ENCODE assay signal across 3 fruit fly cellular contexts in genomic region chr3L:2552116-2552843, dm6.
TF ChIP-seq lines count a peak whose summit lies in the region.

No protein-coding gene starts in this region.

TF ChIP-seq in whole organism, embryonic, 481 proteins besides CTCF, POLR2A, EP300 and RAD21 (continued from another document and continues in another):
- peak; percentile 23 for TF ChIP-seq Dek (tag; optimal IDR thresholded peaks at IDR 0.05; lab: Kevin White, UChicago)
- peak; percentile 48 for TF ChIP-seq jing (GFP tag; optimal IDR thresholded peaks at IDR 0.05; lab: Kevin White, UChicago)
- peak; percentile 66 for TF ChIP-seq Asciz (GFP tag; optimal IDR thresholded peaks at IDR 0.05; lab: Kevin White, UChicago)
- TF ChIP-seq CG10147 (GFP tag; optimal IDR thresholded peaks at IDR 0.05; lab: Kevin White, UChicago): peak; percentile 30
- TF ChIP-seq CG33213 (GFP tag; optimal IDR thresholded peaks at IDR 0.05; lab: Kevin White, UChicago): peak; percentile 46
- TF ChIP-seq HLHmδ (GFP tag; optimal IDR thresholded peaks at IDR 0.05; lab: Kevin White, UChicago): no peak
- TF ChIP-seq CG7271 (tag; optimal IDR thresholded peaks at IDR 0.05; lab: Kevin White, UChicago): no peak
- TF ChIP-seq en (GFP tag; optimal IDR thresholded peaks at IDR 0.05; lab: Kevin White, UChicago): no peak
- peak; percentile 73 for TF ChIP-seq lab (GFP tag; optimal IDR thresholded peaks at IDR 0.05; lab: Kevin White, UChicago)
- TF ChIP-seq Camta (GFP tag; optimal IDR thresholded peaks at IDR 0.05; lab: Kevin White, UChicago): peak; percentile 65
- no peak for TF ChIP-seq tna (GFP tag; IDR thresholded peaks at IDR 0.05; lab: Robert Waterston, UW; ENCODE audit: partially characterized antibody)
- TF ChIP-seq Hsf (GFP tag; optimal IDR thresholded peaks at IDR 0.05; lab: Kevin White, UChicago): peak; percentile 64
- TF ChIP-seq bsh (GFP tag; optimal IDR thresholded peaks at IDR 0.05; lab: Kevin White, UChicago): peak; percentile 52 to 87
- peak; percentile 46 for TF ChIP-seq Nf-YB (GFP tag; optimal IDR thresholded peaks at IDR 0.05; lab: Kevin White, UChicago)
- TF ChIP-seq CG2678 (tag; optimal IDR thresholded peaks at IDR 0.05; lab: Kevin White, UChicago): peak; percentile 74
- TF ChIP-seq CG10431 (GFP tag; optimal IDR thresholded peaks at IDR 0.05; lab: Kevin White, UChicago): peak; percentile 50
- TF ChIP-seq chn (GFP tag; optimal IDR thresholded peaks at IDR 0.05; lab: Kevin White, UChicago): peak; percentile 70
- TF ChIP-seq slp2 (GFP tag; optimal IDR thresholded peaks at IDR 0.05; lab: Kevin White, UChicago): peak; percentile 54
- peak; percentile 54 for TF ChIP-seq ewg (GFP tag; optimal IDR thresholded peaks at IDR 0.05; lab: Kevin White, UChicago)
- TF ChIP-seq CG18764 (GFP tag; optimal IDR thresholded peaks at IDR 0.05; lab: Kevin White, UChicago): peak; percentile 22
- no peak for TF ChIP-seq H15 (GFP tag; IDR thresholded peaks at IDR 0.05; lab: Robert Waterston, UW)
- peak; percentile 52 for TF ChIP-seq Rfx (GFP tag; IDR thresholded peaks at IDR 0.05; lab: Robert Waterston, UW)
- TF ChIP-seq Nf-YA (GFP tag; IDR thresholded peaks at IDR 0.05; lab: Robert Waterston, UW): 0 out of 2 replicates have a peak, but pooled peaks have one; percentile 36
- TF ChIP-seq mirr (GFP tag; optimal IDR thresholded peaks at IDR 0.05; lab: Kevin White, UChicago): no peak
- peak; percentile 78 for TF ChIP-seq CG9727 (GFP tag; optimal IDR thresholded peaks at IDR 0.05; lab: Kevin White, UChicago)
- TF ChIP-seq phol (tag; optimal IDR thresholded peaks at IDR 0.05; lab: Kevin White, UChicago): peak; percentile 78
- TF ChIP-seq CG2712 (tag; optimal IDR thresholded peaks at IDR 0.05; lab: Kevin White, UChicago): peak; percentile 87
- TF ChIP-seq CG43689 (GFP tag; IDR thresholded peaks at IDR 0.05; lab: Robert Waterston, UW): no peak
- TF ChIP-seq CG5180 (GFP tag; optimal IDR thresholded peaks at IDR 0.05; lab: Kevin White, UChicago): peak; percentile 6
- no peak for TF ChIP-seq odd (GFP tag; optimal IDR thresholded peaks at IDR 0.05; lab: Kevin White, UChicago)
- peak; percentile 87 for TF ChIP-seq dmrt11E (tag; optimal IDR thresholded peaks at IDR 0.05; lab: Kevin White, UChicago)
- no peak for TF ChIP-seq CG10565 (GFP tag; optimal IDR thresholded peaks at IDR 0.05; lab: Kevin White, UChicago)
- peak; percentile 52 for TF ChIP-seq esg (GFP tag; conservative IDR thresholded peaks at IDR 0.05; lab: Robert Waterston, UW)
- peak; percentile 34 for TF ChIP-seq pho (GFP tag; optimal IDR thresholded peaks at IDR 0.05; lab: Kevin White, UChicago)
- TF ChIP-seq br (optimal IDR thresholded peaks at IDR 0.05; lab: Kevin White, UChicago): no peak
- TF ChIP-seq tio (GFP tag; optimal IDR thresholded peaks at IDR 0.05; lab: Kevin White, UChicago): peak; percentile 61
- no peak for TF ChIP-seq gsb (GFP tag; IDR thresholded peaks at IDR 0.05; lab: Robert Waterston, UW)
- TF ChIP-seq ems (GFP tag; optimal IDR thresholded peaks at IDR 0.05; lab: Kevin White, UChicago): peak; percentile 59
- peak; percentile 45 for TF ChIP-seq Ets97D (GFP tag; optimal IDR thresholded peaks at IDR 0.05; lab: Kevin White, UChicago)
- no peak for TF ChIP-seq corto (GFP tag; optimal IDR thresholded peaks at IDR 0.05; lab: Kevin White, UChicago)
- peak; percentile 5 for TF ChIP-seq sqz (GFP tag; optimal IDR thresholded peaks at IDR 0.05; lab: Kevin White, UChicago)
- TF ChIP-seq CG3407 (GFP tag; optimal IDR thresholded peaks at IDR 0.05; lab: Kevin White, UChicago): peak; percentile 40
- TF ChIP-seq fu2 (GFP tag; optimal IDR thresholded peaks at IDR 0.05; lab: Kevin White, UChicago): no peak

TF ChIP-seq in whole organism, prepupa, 60 proteins besides CTCF, POLR2A, EP300 and RAD21 (continued from another document):
- TF ChIP-seq Sox102F (GFP tag; optimal IDR thresholded peaks at IDR 0.05; lab: Kevin White, UChicago): peak; percentile 96
- TF ChIP-seq cyc (GFP tag; optimal IDR thresholded peaks at IDR 0.05; lab: Kevin White, UChicago): peak; percentile 94
- peak; percentile 95 for TF ChIP-seq CG31627 (GFP tag; optimal IDR thresholded peaks at IDR 0.05; lab: Kevin White, UChicago)
- peak; percentile 82 for TF ChIP-seq fd85E (GFP tag; optimal IDR thresholded peaks at IDR 0.05; lab: Kevin White, UChicago)
- peak; percentile 67 for TF ChIP-seq CG8119 (GFP tag; IDR thresholded peaks at IDR 0.05; lab: Robert Waterston, UW)
- TF ChIP-seq Ets21C (GFP tag; optimal IDR thresholded peaks at IDR 0.05; lab: Kevin White, UChicago): peak; percentile 88
- TF ChIP-seq fkh (GFP tag; optimal IDR thresholded peaks at IDR 0.05; lab: Kevin White, UChicago): no peak
- peak; percentile 74 for TF ChIP-seq CG6854 (GFP tag; optimal IDR thresholded peaks at IDR 0.05; lab: Kevin White, UChicago)
- peak; percentile 96 for TF ChIP-seq topi (GFP tag; optimal IDR thresholded peaks at IDR 0.05; lab: Kevin White, UChicago)
- TF ChIP-seq vri (GFP tag; optimal IDR thresholded peaks at IDR 0.05; lab: Kevin White, UChicago): peak; percentile 77
- TF ChIP-seq acj6 (GFP tag; optimal IDR thresholded peaks at IDR 0.05; lab: Kevin White, UChicago): peak; percentile 92
- TF ChIP-seq Ets96B (tag; optimal IDR thresholded peaks at IDR 0.05; lab: Kevin White, UChicago): peak; percentile 97
- TF ChIP-seq CG6163 (GFP tag; IDR thresholded peaks at IDR 0.05; lab: Robert Waterston, UW): peak; percentile 96
- TF ChIP-seq dac (GFP tag; optimal IDR thresholded peaks at IDR 0.05; lab: Kevin White, UChicago): no peak
- peak; percentile 96 for TF ChIP-seq pdm3 (GFP tag; optimal IDR thresholded peaks at IDR 0.05; lab: Kevin White, UChicago)
- TF ChIP-seq esn (GFP tag; optimal IDR thresholded peaks at IDR 0.05; lab: Kevin White, UChicago): peak; percentile 96
- TF ChIP-seq OdsH (GFP tag; optimal IDR thresholded peaks at IDR 0.05; lab: Kevin White, UChicago): peak; percentile 91
- peak; percentile 91 for TF ChIP-seq CG6808 (GFP tag; optimal IDR thresholded peaks at IDR 0.05; lab: Kevin White, UChicago)
- TF ChIP-seq Hr38 (GFP tag; optimal IDR thresholded peaks at IDR 0.05; lab: Kevin White, UChicago): no peak
- TF ChIP-seq CG11294 (GFP tag; IDR thresholded peaks at IDR 0.05; lab: Robert Waterston, UW): peak; percentile 19; the same call in 1 of the 2 replicates
- TF ChIP-seq CG8319 (GFP tag; optimal IDR thresholded peaks at IDR 0.05; lab: Kevin White, UChicago): peak; percentile 91
- TF ChIP-seq Lpt (GFP tag; optimal IDR thresholded peaks at IDR 0.05; lab: Kevin White, UChicago): peak; percentile 65
- peak; percentile 94 for TF ChIP-seq CG6792 (GFP tag; optimal IDR thresholded peaks at IDR 0.05; lab: Kevin White, UChicago)
- TF ChIP-seq CG3919 (GFP tag; optimal IDR thresholded peaks at IDR 0.05; lab: Kevin White, UChicago): peak; percentile 96
- TF ChIP-seq Sox14 (GFP tag; optimal IDR thresholded peaks at IDR 0.05; lab: Kevin White, UChicago): peak; percentile 98
- peak; percentile 97 for TF ChIP-seq CG10669 (GFP tag; optimal IDR thresholded peaks at IDR 0.05; lab: Kevin White, UChicago)
- TF ChIP-seq Sox15 (GFP tag; optimal IDR thresholded peaks at IDR 0.05; lab: Kevin White, UChicago): peak; percentile 92
- peak; percentile 93 for TF ChIP-seq CG9139 (GFP tag; optimal IDR thresholded peaks at IDR 0.05; lab: Kevin White, UChicago)
- peak; percentile 93 for TF ChIP-seq Eip75B (GFP tag; optimal IDR thresholded peaks at IDR 0.05; lab: Kevin White, UChicago)
- peak; percentile 93 for TF ChIP-seq CG7368 (GFP tag; optimal IDR thresholded peaks at IDR 0.05; lab: Kevin White, UChicago)
- peak; percentile 74 for TF ChIP-seq CG32006 (GFP tag; optimal IDR thresholded peaks at IDR 0.05; lab: Kevin White, UChicago)
- TF ChIP-seq achi (GFP tag; optimal IDR thresholded peaks at IDR 0.05; lab: Kevin White, UChicago): peak; percentile 90
- peak; percentile 90 for TF ChIP-seq CG16779 (tag; optimal IDR thresholded peaks at IDR 0.05; lab: Kevin White, UChicago)
- TF ChIP-seq net (GFP tag; optimal IDR thresholded peaks at IDR 0.05; lab: Kevin White, UChicago): peak; percentile 94
- TF ChIP-seq CG15336 (GFP tag; IDR thresholded peaks at IDR 0.05; lab: Robert Waterston, UW): peak; percentile 77
- peak; percentile 95 for TF ChIP-seq Hr39 (GFP tag; optimal IDR thresholded peaks at IDR 0.05; lab: Kevin White, UChicago)
- peak; percentile 82 for TF ChIP-seq CG11762 (GFP tag; optimal IDR thresholded peaks at IDR 0.05; lab: Kevin White, UChicago; ENCODE audit: insufficient read depth)
- peak; percentile 97 for TF ChIP-seq CG3032 (tag; optimal IDR thresholded peaks at IDR 0.05; lab: Kevin White, UChicago)
- peak; percentile 95 for TF ChIP-seq Met (GFP tag; optimal IDR thresholded peaks at IDR 0.05; lab: Kevin White, UChicago)

TF ChIP-seq in whole organism, wandering third instar larva, 38 proteins besides CTCF, POLR2A, EP300 and RAD21 (continued from another document):
- no peak for TF ChIP-seq CrebA (GFP tag; optimal IDR thresholded peaks at IDR 0.05; lab: Kevin White, UChicago; ENCODE audit: borderline replicate concordance)
- TF ChIP-seq ey (GFP tag; optimal IDR thresholded peaks at IDR 0.05; lab: Kevin White, UChicago): peak; percentile 87
- peak; percentile 58 for TF ChIP-seq tai (GFP tag; optimal IDR thresholded peaks at IDR 0.05; lab: Kevin White, UChicago)
- peak; percentile 52 for TF ChIP-seq Jra (GFP tag; optimal IDR thresholded peaks at IDR 0.05; lab: Kevin White, UChicago)
- peak; percentile 77 for TF ChIP-seq HLH106 (tag; optimal IDR thresholded peaks at IDR 0.05; lab: Kevin White, UChicago)
- peak; percentile 81 for TF ChIP-seq Sp1 (GFP tag; optimal IDR thresholded peaks at IDR 0.05; lab: Kevin White, UChicago)
- peak; percentile 60 for TF ChIP-seq sage (GFP tag; optimal IDR thresholded peaks at IDR 0.05; lab: Kevin White, UChicago)
- peak; percentile 89 for TF ChIP-seq psq (GFP tag; optimal IDR thresholded peaks at IDR 0.05; lab: Kevin White, UChicago)
- peak; percentile 97 for TF ChIP-seq h (GFP tag; optimal IDR thresholded peaks at IDR 0.05; lab: Kevin White, UChicago)
- no peak for TF ChIP-seq Rel (GFP tag; optimal IDR thresholded peaks at IDR 0.05; lab: Kevin White, UChicago)
- peak; percentile 24 for TF ChIP-seq Rel (tag; optimal IDR thresholded peaks at IDR 0.05; lab: Kevin White, UChicago)
- peak; percentile 5 for TF ChIP-seq GATAd (GFP tag; optimal IDR thresholded peaks at IDR 0.05; lab: Kevin White, UChicago)
- TF ChIP-seq usp (GFP tag; optimal IDR thresholded peaks at IDR 0.05; lab: Kevin White, UChicago): no peak
